Fruit fly (Drosophila melanogaster): ENCODE data around the gene Mhc.

The Mhc gene

DNA sequence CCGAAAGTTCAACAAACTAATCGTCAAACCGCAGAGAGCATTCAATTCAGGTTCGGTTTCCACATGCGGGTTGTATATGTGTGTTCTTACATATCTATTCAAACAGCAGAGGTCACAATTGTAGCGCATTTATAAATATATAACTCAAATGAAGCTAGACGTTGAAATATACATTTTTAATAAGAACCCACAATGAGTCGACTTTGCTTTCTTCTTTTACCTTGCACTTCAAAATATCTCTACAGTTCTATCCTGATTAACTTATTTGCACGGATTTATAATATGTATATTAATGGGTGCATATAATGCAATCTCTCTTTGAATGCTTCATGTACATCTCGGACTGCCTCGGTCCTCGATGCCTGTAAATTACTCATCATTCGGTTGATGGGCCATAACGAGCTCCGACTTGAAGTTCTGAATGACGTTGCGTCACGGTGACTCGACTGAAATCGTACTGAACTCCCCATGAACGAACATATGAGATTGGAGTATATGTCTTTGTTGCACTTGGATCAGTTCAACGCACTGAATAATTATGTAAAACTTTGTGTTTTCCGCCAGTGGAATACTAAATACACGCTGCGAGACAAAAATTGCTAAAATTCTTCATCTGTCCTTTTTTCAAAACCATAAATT is 52.1 kb downstream of the Mhc start (continued):
- TF ChIP-seq ab (GFP tag; optimal IDR thresholded peaks at IDR 0.05) (no peak), ken (GFP tag; IDR thresholded peaks at IDR 0.05) (no peak), CG11696 (GFP tag; IDR thresholded peaks at IDR 0.05) (peak; percentile 88), CG8089 (GFP tag; optimal IDR thresholded peaks at IDR 0.05) (no peak), Hand (GFP tag; optimal IDR thresholded peaks at IDR 0.05) (no peak), CG10654 (GFP tag; optimal IDR thresholded peaks at IDR 0.05) (no peak), CG7271 (tag; optimal IDR thresholded peaks at IDR 0.05) (no peak), vvl (GFP tag; IDR thresholded peaks at IDR 0.05) (0 out of 2 replicates have a peak, but pooled peaks have one; percentile 42), tup (GFP tag; optimal IDR thresholded peaks at IDR 0.05) (no peak), CG5245 (GFP tag; optimal IDR thresholded peaks at IDR 0.05) (no peak), CG13775 (GFP tag; optimal IDR thresholded peaks at IDR 0.05) (no peak), dmrt99B (tag; optimal IDR thresholded peaks at IDR 0.05) (peak; percentile 53), Six4 (GFP tag; optimal IDR thresholded peaks at IDR 0.05) (no peak), shn (GFP tag; optimal IDR thresholded peaks at IDR 0.05) (no peak), chinmo (GFP tag; IDR thresholded peaks at IDR 0.05; ENCODE audit: partially characterized antibody) (no peak), CG5180 (GFP tag; optimal IDR thresholded peaks at IDR 0.05) (peak; percentile 19), lov (optimal IDR thresholded peaks at IDR 0.05) (no peak), lov (GFP tag; IDR thresholded peaks at IDR 0.05) (no peak), CG7963 (GFP tag; IDR thresholded peaks at IDR 0.05; ENCODE audit: partially characterized antibody) (no peak), Nf-YA (GFP tag; IDR thresholded peaks at IDR 0.05) (no peak), CG30431 (GFP tag; optimal IDR thresholded peaks at IDR 0.05) (no peak), CG8944 (GFP tag; optimal IDR thresholded peaks at IDR 0.05) (no peak), Poxn (GFP tag; IDR thresholded peaks at IDR 0.05) (no peak), CG15269 (tag; optimal IDR thresholded peaks at IDR 0.05) (peak; percentile 30), Adf1 (GFP tag; IDR thresholded peaks at IDR 0.05) (no peak), CG9437 (GFP tag; optimal IDR thresholded peaks at IDR 0.05) (peak; percentile 21), chn (GFP tag; optimal IDR thresholded peaks at IDR 0.05) (no peak), p53 (GFP tag; optimal IDR thresholded peaks at IDR 0.05) (no peak), CG18764 (GFP tag; optimal IDR thresholded peaks at IDR 0.05) (no peak), E2f1 (GFP tag; IDR thresholded peaks at IDR 0.05) (no peak), schlank (tag; optimal IDR thresholded peaks at IDR 0.05) (no peak), GATAe (GFP tag; conservative IDR thresholded peaks at IDR 0.05) (no peak), sisA (GFP tag; IDR thresholded peaks at IDR 0.05) (0 out of 2 replicates have a peak, but pooled peaks have one; percentile 25), Rx (GFP tag; IDR thresholded peaks at IDR 0.05) (no peak), CG32772 (GFP tag; IDR thresholded peaks at IDR 0.05) (peak; percentile 35; the same call in 1 of the 2 replicates), Nf-YB (GFP tag; optimal IDR thresholded peaks at IDR 0.05) (peak; percentile 30), inv (GFP tag; IDR thresholded peaks at IDR 0.05; ENCODE audit: partially characterized antibody) (no peak), CG13894 (tag; optimal IDR thresholded peaks at IDR 0.05) (no peak), Stat92E (GFP tag; optimal IDR thresholded peaks at IDR 0.05) (peak in 1 of 3 experiments; percentile 5), mld (GFP tag; IDR thresholded peaks at IDR 0.05; ENCODE audit: partially characterized antibody) (no peak), CG18599 (GFP tag; optimal IDR thresholded peaks at IDR 0.05) (peak; percentile 10), lola (GFP tag; optimal IDR thresholded peaks at IDR 0.05) (peak in 1 of 3 experiments; percentile 56), cwo (GFP tag; optimal IDR thresholded peaks at IDR 0.05) (no peak), CG2712 (tag; optimal IDR thresholded peaks at IDR 0.05) (peak; percentile 61), CG8290 (GFP tag; optimal IDR thresholded peaks at IDR 0.05) (no peak), CG8290 (tag; optimal IDR thresholded peaks at IDR 0.05) (no peak), CG7357 (GFP tag; IDR thresholded peaks at IDR 0.05) (no peak), CG17912 (GFP tag; optimal IDR thresholded peaks at IDR 0.05) (no peak), Dfd (GFP tag; optimal IDR thresholded peaks at IDR 0.05) (no peak), HLH4C (GFP tag; IDR thresholded peaks at IDR 0.05; ENCODE audit: partially characterized antibody) (no peak)

All from whole organism, embryonic.